Comparison of ENCODE assay signal across 1 worm cellular context in genomic region chrV:20711733-20712132, ce11.
A peak's percentile ranks its signal among the peaks of the same experiment; 100 is the strongest.
TF ChIP-seq lines count a peak whose summit lies in the region.

No protein-coding gene starts in this region.

TF ChIP-seq in whole organism, L1 larva, 84 proteins besides CTCF, POLR2A, EP300 and RAD21 (continued from another document):
- TF ChIP-seq tbx-2 (tag; optimal IDR thresholded peaks at IDR 0.05; lab: Kevin White, UChicago) = peak; percentile 34
- TF ChIP-seq ets-5 (GFP tag; IDR thresholded peaks at IDR 0.05; lab: Robert Waterston, UW) = no peak
- TF ChIP-seq swsn-7 (tag; optimal IDR thresholded peaks at IDR 0.05; lab: Kevin White, UChicago) = peak; percentile 54
- TF ChIP-seq efl-1 (optimal IDR thresholded peaks at IDR 0.05; lab: Kevin White, UChicago) = peak in 1 of 2 experiments; percentile 17
- peak in 1 of 2 experiments; percentile 80 for TF ChIP-seq efl-1 (GFP tag; optimal IDR thresholded peaks at IDR 0.05 in 1 of 2; lab: Kevin White, UChicago)
- TF ChIP-seq nhr-19 (GFP tag; conservative IDR thresholded peaks at IDR 0.05; lab: Robert Waterston, UW) = peak; percentile 53
- TF ChIP-seq Y116A8C.19 (tag; optimal IDR thresholded peaks at IDR 0.05; lab: Kevin White, UChicago; ENCODE audit: borderline replicate concordance) = no peak
- TF ChIP-seq aha-1 (tag; optimal IDR thresholded peaks at IDR 0.05; lab: Kevin White, UChicago) = no peak
- peak; percentile 72 for TF ChIP-seq lin-14 (GFP tag; optimal IDR thresholded peaks at IDR 0.05; lab: Kevin White, UChicago)
- TF ChIP-seq unc-98 (GFP tag; IDR thresholded peaks at IDR 0.05; lab: Robert Waterston, UW) = no peak
- peak; percentile 30 for TF ChIP-seq lir-3 (tag; optimal IDR thresholded peaks at IDR 0.05; lab: Kevin White, UChicago; ENCODE audit: poor library complexity)
- TF ChIP-seq elt-3 (tag; optimal IDR thresholded peaks at IDR 0.05; lab: Kevin White, UChicago) = no peak
- TF ChIP-seq nhr-237 (tag; optimal IDR thresholded peaks at IDR 0.05; lab: Kevin White, UChicago) = no peak
- TF ChIP-seq nhr-76 (tag; optimal IDR thresholded peaks at IDR 0.05; lab: Kevin White, UChicago) = no peak
- TF ChIP-seq ces-1 (GFP tag; optimal IDR thresholded peaks at IDR 0.05; lab: Kevin White, UChicago) = no peak
- TF ChIP-seq ceh-90 (tag; optimal IDR thresholded peaks at IDR 0.05; lab: Kevin White, UChicago) = no peak
- TF ChIP-seq nhr-47 (tag; optimal IDR thresholded peaks at IDR 0.05; lab: Kevin White, UChicago) = peak; percentile 32
- TF ChIP-seq nhr-84 (tag; optimal IDR thresholded peaks at IDR 0.05; lab: Kevin White, UChicago) = no peak
- TF ChIP-seq lin-39 (tag; optimal IDR thresholded peaks at IDR 0.05; lab: Kevin White, UChicago) = peak; percentile 22
- peak in 1 of 2 experiments; percentile 20 for TF ChIP-seq lin-35 (GFP tag; optimal IDR thresholded peaks at IDR 0.05; lab: Kevin White, UChicago)
- no peak for TF ChIP-seq ztf-11 (tag; optimal IDR thresholded peaks at IDR 0.05; lab: Kevin White, UChicago)
- no peak for TF ChIP-seq hlh-4 (tag; optimal IDR thresholded peaks at IDR 0.05; lab: Kevin White, UChicago)
- TF ChIP-seq unc-62 (GFP tag; optimal IDR thresholded peaks at IDR 0.05; lab: Kevin White, UChicago) = no peak
- no peak for TF ChIP-seq fkh-10 (GFP tag; optimal IDR thresholded peaks at IDR 0.05; lab: Kevin White, UChicago)
- TF ChIP-seq unc-130 (tag; optimal IDR thresholded peaks at IDR 0.05; lab: Kevin White, UChicago) = peak; percentile 53
- TF ChIP-seq nhr-28 (tag; optimal IDR thresholded peaks at IDR 0.05; lab: Kevin White, UChicago) = no peak
- peak; percentile 18 for TF ChIP-seq egl-13 (tag; optimal IDR thresholded peaks at IDR 0.05; lab: Kevin White, UChicago)
- TF ChIP-seq ceh-8 (GFP tag; optimal IDR thresholded peaks at IDR 0.05; lab: Kevin White, UChicago) = no peak
- no peak for TF ChIP-seq ceh-63 (GFP tag; optimal IDR thresholded peaks at IDR 0.05; lab: Kevin White, UChicago)
- no peak for TF ChIP-seq sox-4 (tag; optimal IDR thresholded peaks at IDR 0.05; lab: Kevin White, UChicago)
- TF ChIP-seq lin-15B (tag; optimal IDR thresholded peaks at IDR 0.05; lab: Kevin White, UChicago) = no peak
- TF ChIP-seq fkh-8 (tag; optimal IDR thresholded peaks at IDR 0.05; lab: Kevin White, UChicago) = no peak
- peak; percentile 24 for TF ChIP-seq nhr-85 (tag; lab: Kevin White, UChicago)
- peak; percentile 14 for TF ChIP-seq fkh-4 (tag; optimal IDR thresholded peaks at IDR 0.05; lab: Kevin White, UChicago; ENCODE audit: borderline replicate concordance)
- TF ChIP-seq xbp-1 (tag; optimal IDR thresholded peaks at IDR 0.05; lab: Kevin White, UChicago) = peak; percentile 20
- TF ChIP-seq skn-1 (tag; optimal IDR thresholded peaks at IDR 0.05; lab: Kevin White, UChicago) = peak; percentile 44
- TF ChIP-seq irx-1 (tag; optimal IDR thresholded peaks at IDR 0.05; lab: Kevin White, UChicago) = peak; percentile 28
- TF ChIP-seq pqm-1 (tag; optimal IDR thresholded peaks at IDR 0.05; lab: Kevin White, UChicago) = no peak
- no peak for TF ChIP-seq grh-1 (GFP tag; IDR thresholded peaks at IDR 0.05; lab: Robert Waterston, UW)
- TF ChIP-seq pax-3 (tag; optimal IDR thresholded peaks at IDR 0.05; lab: Kevin White, UChicago) = no peak
- TF ChIP-seq nhr-11 (tag; optimal IDR thresholded peaks at IDR 0.05; lab: Kevin White, UChicago) = no peak
- peak; percentile 78 for TF ChIP-seq nhr-71 (tag; optimal IDR thresholded peaks at IDR 0.05; lab: Kevin White, UChicago)
- peak; percentile 30 for TF ChIP-seq nhr-20 (tag; optimal IDR thresholded peaks at IDR 0.05; lab: Kevin White, UChicago)
- TF ChIP-seq blmp-1 (tag; optimal IDR thresholded peaks at IDR 0.05; lab: Kevin White, UChicago) = peak; percentile 1
- TF ChIP-seq mdl-1 (tag; optimal IDR thresholded peaks at IDR 0.05; lab: Kevin White, UChicago) = peak in 1 of 2 experiments; percentile 49
- TF ChIP-seq ceh-88 (GFP tag; IDR thresholded peaks at IDR 0.05; lab: Robert Waterston, UW) = no peak
- TF ChIP-seq hpl-2 (GFP tag; optimal IDR thresholded peaks at IDR 0.05; lab: Kevin White, UChicago) = no peak
TF ChIP-seq in whole organism, L1 larva: peak in this region for 34.
